Worm (Caenorhabditis elegans): ENCODE measurements around the gene Y69A2AR.31.

The Y69A2AR.31 gene

ce11 chrIV:2606572-2606971, 57.2 kb downstream of the Y69A2AR.31 start:
- no peak for TF ChIP-seq ceh-9 (tag; optimal IDR thresholded peaks at IDR 0.05)
- TF ChIP-seq hlh-30 (tag; optimal IDR thresholded peaks at IDR 0.05; ENCODE audit: insufficient read depth): no peak
- TF ChIP-seq ref-2 (tag; optimal IDR thresholded peaks at IDR 0.05): no peak
- no peak for TF ChIP-seq eyg-1 (tag; optimal IDR thresholded peaks at IDR 0.05)
- no peak for TF ChIP-seq sdc-2 (tag; optimal IDR thresholded peaks at IDR 0.05)
- TF ChIP-seq gmeb-2 (tag; optimal IDR thresholded peaks at IDR 0.05): no peak
- TF ChIP-seq unc-86 (tag; optimal IDR thresholded peaks at IDR 0.05): no peak
- no peak for TF ChIP-seq ceh-45 (GFP tag; IDR thresholded peaks at IDR 0.05)
- TF ChIP-seq pax-1 (tag; optimal IDR thresholded peaks at IDR 0.05): no peak
- no peak for TF ChIP-seq ceh-2 (tag; optimal IDR thresholded peaks at IDR 0.05)
- TF ChIP-seq fkh-6 (tag; optimal IDR thresholded peaks at IDR 0.05): no peak
- TF ChIP-seq nhr-232 (tag; optimal IDR thresholded peaks at IDR 0.05): no peak
- TF ChIP-seq ceh-30 (tag; optimal IDR thresholded peaks at IDR 0.05): no peak
- TF ChIP-seq ama-1 (optimal IDR thresholded peaks at IDR 0.05): no peak
- TF ChIP-seq tbx-7 (tag; optimal IDR thresholded peaks at IDR 0.05): no peak
- TF ChIP-seq ceh-6 (GFP tag; optimal IDR thresholded peaks at IDR 0.05): no peak
- TF ChIP-seq unc-3 (GFP tag; conservative IDR thresholded peaks at IDR 0.05): no peak
- TF ChIP-seq unc-3 (tag; optimal IDR thresholded peaks at IDR 0.05): no peak
- no peak for TF ChIP-seq ceh-19 (GFP tag; optimal IDR thresholded peaks at IDR 0.05)

ce11 chrIV:2603556-2604021, 60.2 kb downstream of the Y69A2AR.31 start:
- TF ChIP-seq hlh-8 (tag; optimal IDR thresholded peaks at IDR 0.05): no peak
- no peak for TF ChIP-seq ceh-22 (tag; optimal IDR thresholded peaks at IDR 0.05)
- no peak for TF ChIP-seq nhr-11 (tag; optimal IDR thresholded peaks at IDR 0.05)
- peak; percentile 0 for TF ChIP-seq hlh-13 (GFP tag; optimal IDR thresholded peaks at IDR 0.05)
- no peak for TF ChIP-seq rnt-1 (tag; optimal IDR thresholded peaks at IDR 0.05)
- TF ChIP-seq madf-2 (tag; optimal IDR thresholded peaks at IDR 0.05): no peak
- no peak for TF ChIP-seq unc-86 (tag; optimal IDR thresholded peaks at IDR 0.05)
- TF ChIP-seq ceh-30 (tag; optimal IDR thresholded peaks at IDR 0.05): no peak
- TF ChIP-seq ceh-31 (tag; optimal IDR thresholded peaks at IDR 0.05): peak; percentile 0
- TF ChIP-seq npax-4 (tag; optimal IDR thresholded peaks at IDR 0.05): no peak
- peak; percentile 87 for TF ChIP-seq hlh-30 (tag; optimal IDR thresholded peaks at IDR 0.05; ENCODE audit: insufficient read depth)
- TF ChIP-seq elt-2 (tag; optimal IDR thresholded peaks at IDR 0.05): no peak
- TF ChIP-seq lin-11 (tag; optimal IDR thresholded peaks at IDR 0.05): no peak
- TF ChIP-seq nhr-232 (tag; optimal IDR thresholded peaks at IDR 0.05): no peak
- no peak for TF ChIP-seq C38D4.7 (GFP tag; optimal IDR thresholded peaks at IDR 0.05)
- TF ChIP-seq tbx-2 (tag; optimal IDR thresholded peaks at IDR 0.05): peak; percentile 12

- no peak for TF ChIP-seq pqm-1 (tag; optimal IDR thresholded peaks at IDR 0.05)
- TF ChIP-seq ceh-30 (tag; optimal IDR thresholded peaks at IDR 0.05): no peak
- TF ChIP-seq ceh-22 (tag; optimal IDR thresholded peaks at IDR 0.05): no peak
- no peak for TF ChIP-seq pros-1 (tag; optimal IDR thresholded peaks at IDR 0.05)
- TF ChIP-seq pha-4 (tag; optimal IDR thresholded peaks at IDR 0.05): no peak
- TF ChIP-seq ceh-31 (tag; optimal IDR thresholded peaks at IDR 0.05): no peak
- TF ChIP-seq nfya-1 (tag; optimal IDR thresholded peaks at IDR 0.05): no peak
- TF ChIP-seq sdc-2 (tag; optimal IDR thresholded peaks at IDR 0.05): no peak
- no peak for TF ChIP-seq ceh-2 (tag; optimal IDR thresholded peaks at IDR 0.05)
- no peak for TF ChIP-seq elt-2 (tag; optimal IDR thresholded peaks at IDR 0.05)
- no peak for TF ChIP-seq sox-2 (GFP tag; IDR thresholded peaks at IDR 0.05)
- TF ChIP-seq pag-3 (tag; optimal IDR thresholded peaks at IDR 0.05; ENCODE audit: borderline replicate concordance): no peak
These were observed 61.0 kb downstream of the Y69A2AR.31 start for ce11 chrIV:2602862-2603189.
